ENCODE assay signal across 5 fruit fly cellular contexts in genomic region chr3R:18573699-18574259, dm6.
TF ChIP-seq lines count a peak whose summit lies in the region.

No protein-coding gene starts in this region.

- peak; percentile 63 for TF ChIP-seq CTCF in whole organism, embryonic (GFP tag; optimal IDR thresholded peaks at IDR 0.05; lab: Kevin White, UChicago)

TF ChIP-seq in whole organism, adult, 20 proteins besides CTCF, POLR2A, EP300 and RAD21 (continues in another document):
- TF ChIP-seq cnc (optimal IDR thresholded peaks at IDR 0.05; lab: Kevin White, UChicago), result no peak
- peak; percentile 84 for TF ChIP-seq CG14711 (tag; optimal IDR thresholded peaks at IDR 0.05; lab: Kevin White, UChicago)
- TF ChIP-seq Hr96 (GFP tag; optimal IDR thresholded peaks at IDR 0.05; lab: Kevin White, UChicago), result peak; percentile 81
- TF ChIP-seq CG5204 (GFP tag; optimal IDR thresholded peaks at IDR 0.05; lab: Kevin White, UChicago), result peak; percentile 93
- TF ChIP-seq CG12768 (GFP tag; optimal IDR thresholded peaks at IDR 0.05; lab: Kevin White, UChicago), result peak; percentile 88
- TF ChIP-seq toe (GFP tag; optimal IDR thresholded peaks at IDR 0.05; lab: Kevin White, UChicago), result peak; percentile 68
- TF ChIP-seq CG33017 (tag; optimal IDR thresholded peaks at IDR 0.05; lab: Kevin White, UChicago), result peak; percentile 93
- peak; percentile 57 for TF ChIP-seq Clk (GFP tag; optimal IDR thresholded peaks at IDR 0.05; lab: Kevin White, UChicago)
- peak; percentile 91 for TF ChIP-seq CG7101 (tag; optimal IDR thresholded peaks at IDR 0.05; lab: Kevin White, UChicago)
- peak; percentile 77 for TF ChIP-seq ovo (GFP tag; optimal IDR thresholded peaks at IDR 0.05; lab: Kevin White, UChicago)
- TF ChIP-seq pad (GFP tag; optimal IDR thresholded peaks at IDR 0.05; lab: Kevin White, UChicago), result peak; percentile 68
- TF ChIP-seq Crg-1 (GFP tag; optimal IDR thresholded peaks at IDR 0.05; lab: Kevin White, UChicago), result peak; percentile 83
- TF ChIP-seq cic (GFP tag; optimal IDR thresholded peaks at IDR 0.05; lab: Kevin White, UChicago), result peak; percentile 28
- TF ChIP-seq CG7045 (GFP tag; optimal IDR thresholded peaks at IDR 0.05; lab: Kevin White, UChicago), result peak; percentile 96
- TF ChIP-seq bab1 (GFP tag; optimal IDR thresholded peaks at IDR 0.05; lab: Kevin White, UChicago), result peak; percentile 95
- peak; percentile 96 for TF ChIP-seq CG11617 (GFP tag; optimal IDR thresholded peaks at IDR 0.05; lab: Kevin White, UChicago)
- TF ChIP-seq Mnt (GFP tag; optimal IDR thresholded peaks at IDR 0.05; lab: Kevin White, UChicago), result peak; percentile 74
- TF ChIP-seq kay (GFP tag; lab: Kevin White, UChicago; ENCODE audit: borderline replicate concordance), result peak; percentile 98

TF ChIP-seq in whole organism, embryonic, 481 proteins besides CTCF, POLR2A, EP300 and RAD21 (continues in another document):
- TF ChIP-seq CG14014 (GFP tag; IDR thresholded peaks at IDR 0.05; lab: Robert Waterston, UW) (peak; percentile 93), E2f1 (GFP tag; IDR thresholded peaks at IDR 0.05; lab: Robert Waterston, UW) (peak; percentile 91), chinmo (GFP tag; IDR thresholded peaks at IDR 0.05; lab: Robert Waterston, UW; ENCODE audit: partially characterized antibody) (peak; percentile 61; the same call in 1 of the 4 replicates), CG33557 (GFP tag; optimal IDR thresholded peaks at IDR 0.05; lab: Kevin White, UChicago) (peak; percentile 89), lola (GFP tag; optimal IDR thresholded peaks at IDR 0.05; lab: Kevin White, UChicago) (peak in 1 of 3 experiments; percentile 95), CG15601 (tag; optimal IDR thresholded peaks at IDR 0.05; lab: Kevin White, UChicago) (peak; percentile 98), ham (GFP tag; IDR thresholded peaks at IDR 0.05; lab: Robert Waterston, UW) (0 out of 2 replicates have a peak, but pooled peaks have one; percentile 22), Side (GFP tag; optimal IDR thresholded peaks at IDR 0.05; lab: Kevin White, UChicago) (peak; percentile 92), tio (GFP tag; optimal IDR thresholded peaks at IDR 0.05; lab: Kevin White, UChicago) (peak; percentile 97), CG14965 (GFP tag; optimal IDR thresholded peaks at IDR 0.05; lab: Kevin White, UChicago; ENCODE audit: borderline replicate concordance) (peak; percentile 2), Hey (tag; optimal IDR thresholded peaks at IDR 0.05; lab: Kevin White, UChicago) (peak; percentile 56), CG6254 (GFP tag; optimal IDR thresholded peaks at IDR 0.05; lab: Kevin White, UChicago) (peak; percentile 88), Max (GFP tag; optimal IDR thresholded peaks at IDR 0.05; lab: Kevin White, UChicago) (peak; percentile 89), CG7928 (GFP tag; optimal IDR thresholded peaks at IDR 0.05; lab: Kevin White, UChicago) (peak; percentile 66), Tbp (GFP tag; optimal IDR thresholded peaks at IDR 0.05; lab: Kevin White, UChicago) (no peak), zf30C (GFP tag; optimal IDR thresholded peaks at IDR 0.05; lab: Kevin White, UChicago) (no peak), ro (GFP tag; IDR thresholded peaks at IDR 0.05; lab: Robert Waterston, UW) (peak; percentile 72)

TF ChIP-seq in whole organism, prepupa, 60 proteins besides CTCF, POLR2A, EP300 and RAD21 (continues in another document):
- TF ChIP-seq Eip75B (GFP tag; optimal IDR thresholded peaks at IDR 0.05; lab: Kevin White, UChicago) (peak; percentile 98), fkh (GFP tag; optimal IDR thresholded peaks at IDR 0.05; lab: Kevin White, UChicago) (peak; percentile 64), CG8319 (GFP tag; optimal IDR thresholded peaks at IDR 0.05; lab: Kevin White, UChicago) (peak; percentile 92), CG15336 (GFP tag; IDR thresholded peaks at IDR 0.05; lab: Robert Waterston, UW) (peak; percentile 96), CG8119 (GFP tag; IDR thresholded peaks at IDR 0.05; lab: Robert Waterston, UW) (peak; percentile 98), svp (GFP tag; lab: Kevin White, UChicago) (peak; percentile 100), Gug (GFP tag; IDR thresholded peaks at IDR 0.05; lab: Robert Waterston, UW) (peak; percentile 90), esn (GFP tag; optimal IDR thresholded peaks at IDR 0.05; lab: Kevin White, UChicago) (peak; percentile 98), CG6163 (GFP tag; IDR thresholded peaks at IDR 0.05; lab: Robert Waterston, UW) (peak; percentile 91), Sox14 (GFP tag; optimal IDR thresholded peaks at IDR 0.05; lab: Kevin White, UChicago) (peak; percentile 98), fd59A (GFP tag; optimal IDR thresholded peaks at IDR 0.05; lab: Kevin White, UChicago) (peak; percentile 95), Met (GFP tag; optimal IDR thresholded peaks at IDR 0.05; lab: Kevin White, UChicago) (peak; percentile 97), achi (GFP tag; optimal IDR thresholded peaks at IDR 0.05; lab: Kevin White, UChicago) (peak; percentile 97), CG4318 (GFP tag; optimal IDR thresholded peaks at IDR 0.05; lab: Kevin White, UChicago) (peak; percentile 96), Sox102F (GFP tag; optimal IDR thresholded peaks at IDR 0.05; lab: Kevin White, UChicago) (peak; percentile 95), CG6792 (GFP tag; optimal IDR thresholded peaks at IDR 0.05; lab: Kevin White, UChicago) (peak; percentile 98), CG3919 (GFP tag; optimal IDR thresholded peaks at IDR 0.05; lab: Kevin White, UChicago) (peak; percentile 97), CG11762 (GFP tag; optimal IDR thresholded peaks at IDR 0.05; lab: Kevin White, UChicago; ENCODE audit: insufficient read depth) (peak; percentile 97), net (GFP tag; optimal IDR thresholded peaks at IDR 0.05; lab: Kevin White, UChicago) (peak; percentile 98)

TF ChIP-seq in whole organism, pupa, 21 proteins besides CTCF, POLR2A, EP300 and RAD21:
- TF ChIP-seq CG10348 (GFP tag; IDR thresholded peaks at IDR 0.05; lab: Robert Waterston, UW), result peak; percentile 75
- TF ChIP-seq CG9948 (tag; optimal IDR thresholded peaks at IDR 0.05; lab: Kevin White, UChicago), result peak; percentile 96
- TF ChIP-seq CG12605 (GFP tag; IDR thresholded peaks at IDR 0.05; lab: Robert Waterston, UW), result peak; percentile 80
- peak; percentile 92 for TF ChIP-seq Pif1B (GFP tag; optimal IDR thresholded peaks at IDR 0.05; lab: Kevin White, UChicago)
- TF ChIP-seq EcR (GFP tag; optimal IDR thresholded peaks at IDR 0.05; lab: Kevin White, UChicago), result peak; percentile 82
- peak; percentile 95 for TF ChIP-seq Pif1A (GFP tag; optimal IDR thresholded peaks at IDR 0.05; lab: Kevin White, UChicago)
- peak; percentile 93 for TF ChIP-seq Snoo (tag; optimal IDR thresholded peaks at IDR 0.05; lab: Kevin White, UChicago)
- TF ChIP-seq CG14655 (GFP tag; optimal IDR thresholded peaks at IDR 0.05; lab: Kevin White, UChicago), result peak; percentile 97
- TF ChIP-seq CG8159 (tag; optimal IDR thresholded peaks at IDR 0.05; lab: Kevin White, UChicago), result peak; percentile 96
- TF ChIP-seq fd96Ca (GFP tag; IDR thresholded peaks at IDR 0.05; lab: Robert Waterston, UW), result peak; percentile 80; the same call in 2 of the 3 replicates
- peak; percentile 94 for TF ChIP-seq CG32121 (GFP tag; IDR thresholded peaks at IDR 0.05; lab: Robert Waterston, UW)
- TF ChIP-seq Ets98B (GFP tag; IDR thresholded peaks at IDR 0.05; lab: Robert Waterston, UW), result peak; percentile 86
- TF ChIP-seq CG34367 (tag; optimal IDR thresholded peaks at IDR 0.05; lab: Kevin White, UChicago), result peak; percentile 95
- TF ChIP-seq CG17806 (tag; optimal IDR thresholded peaks at IDR 0.05; lab: Kevin White, UChicago), result peak; percentile 93
- TF ChIP-seq gl (tag; optimal IDR thresholded peaks at IDR 0.05; lab: Kevin White, UChicago), result peak; percentile 85
- TF ChIP-seq D1 (tag; optimal IDR thresholded peaks at IDR 0.05; lab: Kevin White, UChicago), result peak; percentile 91
- peak; percentile 87 for TF ChIP-seq rn (GFP tag; IDR thresholded peaks at IDR 0.05; lab: Robert Waterston, UW)
- TF ChIP-seq CG8301 (tag; optimal IDR thresholded peaks at IDR 0.05; lab: Kevin White, UChicago), result peak; percentile 96
- TF ChIP-seq CG4496 (GFP tag; IDR thresholded peaks at IDR 0.05; lab: Robert Waterston, UW), result peak; percentile 89
- peak; percentile 87 for TF ChIP-seq CG13204 (GFP tag; optimal IDR thresholded peaks at IDR 0.05; lab: Kevin White, UChicago)
- TF ChIP-seq CG15710 (tag; optimal IDR thresholded peaks at IDR 0.05; lab: Kevin White, UChicago), result peak; percentile 97

TF ChIP-seq in whole organism, wandering third instar larva, 38 proteins besides CTCF, POLR2A, EP300 and RAD21 (continues in another document):
- TF ChIP-seq dmrt93B (GFP tag; optimal IDR thresholded peaks at IDR 0.05; lab: Kevin White, UChicago) (peak; percentile 91), pan (optimal IDR thresholded peaks at IDR 0.05; lab: Kevin White, UChicago) (no peak), sage (GFP tag; optimal IDR thresholded peaks at IDR 0.05; lab: Kevin White, UChicago) (peak; percentile 81), Mio (GFP tag; optimal IDR thresholded peaks at IDR 0.05; lab: Kevin White, UChicago) (peak; percentile 65), h (GFP tag; optimal IDR thresholded peaks at IDR 0.05; lab: Kevin White, UChicago) (peak; percentile 94), Hnf4 (GFP tag; optimal IDR thresholded peaks at IDR 0.05; lab: Kevin White, UChicago) (peak; percentile 92), Jra (GFP tag; optimal IDR thresholded peaks at IDR 0.05; lab: Kevin White, UChicago) (peak; percentile 94), HLH106 (tag; optimal IDR thresholded peaks at IDR 0.05; lab: Kevin White, UChicago) (peak; percentile 93), OdsH (GFP tag; optimal IDR thresholded peaks at IDR 0.05; lab: Kevin White, UChicago) (peak; percentile 97), Myc (optimal IDR thresholded peaks at IDR 0.05; lab: Kevin White, UChicago) (no peak), br (GFP tag; optimal IDR thresholded peaks at IDR 0.05; lab: Kevin White, UChicago) (peak; percentile 95), Sp1 (GFP tag; optimal IDR thresholded peaks at IDR 0.05; lab: Kevin White, UChicago) (peak; percentile 92), dl (GFP tag; optimal IDR thresholded peaks at IDR 0.05; lab: Kevin White, UChicago; ENCODE audit: insufficient read depth in 1 of 2, partially characterized antibody in 2 of 2) (peak; percentile 74 to 77), CG32264 (GFP tag; optimal IDR thresholded peaks at IDR 0.05; lab: Kevin White, UChicago) (peak; percentile 83), N (GFP tag; optimal IDR thresholded peaks at IDR 0.05; lab: Kevin White, UChicago) (no peak), CG9705 (GFP tag; optimal IDR thresholded peaks at IDR 0.05; lab: Kevin White, UChicago) (peak; percentile 51), GATAd (GFP tag; optimal IDR thresholded peaks at IDR 0.05; lab: Kevin White, UChicago) (peak; percentile 49), tai (GFP tag; optimal IDR thresholded peaks at IDR 0.05; lab: Kevin White, UChicago) (peak; percentile 87), brk (GFP tag; optimal IDR thresholded peaks at IDR 0.05; lab: Kevin White, UChicago) (peak; percentile 82), dsf (GFP tag; optimal IDR thresholded peaks at IDR 0.05; lab: Kevin White, UChicago; ENCODE audit: borderline replicate concordance) (peak; percentile 46), Vsx2 (GFP tag; optimal IDR thresholded peaks at IDR 0.05; lab: Kevin White, UChicago; ENCODE audit: partially characterized antibody) (peak; percentile 7), fru (GFP tag; optimal IDR thresholded peaks at IDR 0.05; lab: Kevin White, UChicago) (peak; percentile 95)
